Worm (Caenorhabditis elegans) whole organism, L3 larva: ENCODE measurements around the gene lpr-3.

Experiments
- ceh-16 ChIP-seq: sonication (generic microtip); optimal IDR thresholded peaks from 2 replicates; lab custom pipeline; 2017; ENCODE audit warnings: missing biosample characterization, missing genetic modification characterization
- eor-1 ChIP-seq, 2 experiments: fragments of 150-350 bp; optimal IDR thresholded peaks; 2 replicates each; lab custom pipeline; 2014 to 2018; ENCODE audit warnings: missing biosample characterization in 2 of 2, missing genetic modification characterization in 2 of 2
- fkh-2 ChIP-seq: fragments of 150-350 bp; optimal IDR thresholded peaks from 2 replicates; lab custom pipeline; 2014; ENCODE audit warnings: missing biosample characterization, missing genetic modification reagents, missing genetic modification characterization
- jun-1 ChIP-seq: fragments of 150-350 bp; optimal IDR thresholded peaks from 2 replicates; lab custom pipeline; 2014; ENCODE audit warnings: missing biosample characterization, missing genetic modification reagents, missing genetic modification characterization

DNA sequence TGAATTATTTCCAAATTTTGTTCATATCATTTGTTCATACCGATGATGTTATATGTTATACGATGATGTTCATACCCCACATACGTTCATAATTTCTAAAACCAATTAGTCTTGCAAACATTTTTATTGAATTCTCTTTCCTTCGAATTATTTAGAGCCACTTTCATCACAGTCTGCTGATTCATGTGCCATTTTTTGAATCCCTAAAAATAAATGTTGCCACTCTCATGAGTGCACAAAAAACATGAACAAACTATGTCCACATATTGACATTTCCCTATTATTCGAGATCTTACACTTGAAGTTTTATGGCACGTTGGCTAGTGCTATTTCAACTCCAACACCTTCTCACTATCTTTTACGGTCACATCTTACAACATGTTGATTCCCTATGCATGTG is 49.9 kb downstream of the lpr-3 start, which contains the start of gene clc-17:
- TF ChIP-seq fkh-2 = no peak
- TF ChIP-seq ceh-16 = no peak
- no peak for TF ChIP-seq eor-1 (tag; optimal IDR thresholded peaks at IDR 0.05; lab: Kevin White, UChicago)
- TF ChIP-seq jun-1 = no peak
